Worm (Caenorhabditis elegans) whole organism, L4/young adult: ENCODE data around the gene W03B1.5.

Experiments
- dao-5 ChIP-seq: sonication (generic microtip); optimal IDR thresholded peaks from 2 replicates; lab custom pipeline; 2016; ENCODE audit warnings: missing genotype, missing genetic modification characterization, moderate library complexity, missing compliant biosample characterization
- him-1 ChIP-seq: sonication (generic microtip); optimal IDR thresholded peaks from 2 replicates; lab custom pipeline; 2016; ENCODE audit warnings: missing genotype, missing genetic modification reagents, missing genetic modification characterization, missing compliant biosample characterization

ce11 chrIV:4360497-4360896, 12.3 kb downstream of the W03B1.5 start, which contains the start of gene F55F10.1:
- TF ChIP-seq him-1 (tag; lab: Kevin White, UChicago) (no peak), dao-5 (tag; lab: Kevin White, UChicago) (no peak)
